Worm (Caenorhabditis elegans) whole organism, late embryonic: Measurements from ENCODE around the gene srab-11.

Source experiments
- F13H6.1 ChIP-seq: sonication (generic microtip); optimal IDR thresholded peaks from 2 replicates; lab custom pipeline; 2016; ENCODE audit warnings: missing genetic modification characterization, missing compliant biosample characterization
- ahr-1 ChIP-seq: sonication (generic microtip); optimal IDR thresholded peaks from 2 replicates; lab custom pipeline; 2016; ENCODE audit warnings: missing genetic modification characterization, missing compliant biosample characterization
- ama-1 ChIP-seq: fragments of 150-350 bp; optimal IDR thresholded peaks from 2 replicates; lab custom pipeline; 2014
- ceh-18 ChIP-seq: sonication (generic microtip); optimal IDR thresholded peaks from 2 replicates; lab custom pipeline; 2016; ENCODE audit warnings: missing genetic modification characterization, missing compliant biosample characterization
- ceh-19 ChIP-seq: fragments of 200-800 bp; sonication (Bioruptor generic); optimal IDR thresholded peaks from 2 replicates; lab custom pipeline; 2018; ENCODE audit warnings: mild to moderate bottlenecking, missing genetic modification characterization, missing compliant biosample characterization
- ceh-22 ChIP-seq: sonication (generic microtip); optimal IDR thresholded peaks from 2 replicates; lab custom pipeline; 2017; ENCODE audit warnings: missing biosample characterization, missing genetic modification characterization
- ceh-31 ChIP-seq: sonication (generic microtip); optimal IDR thresholded peaks from 2 replicates; lab custom pipeline; 2016; ENCODE audit warnings: missing genetic modification characterization, missing compliant biosample characterization
- dmd-4 ChIP-seq: sonication (generic microtip); optimal IDR thresholded peaks from 2 replicates; lab custom pipeline; 2016; ENCODE audit warnings: borderline replicate concordance, missing genetic modification characterization, missing compliant biosample characterization
- elt-4 ChIP-seq: sonication (generic microtip); optimal IDR thresholded peaks from 2 replicates; lab custom pipeline; 2016; ENCODE audit warnings: missing genetic modification characterization, missing compliant biosample characterization
- ets-4 ChIP-seq: sonication (generic microtip); optimal IDR thresholded peaks from 2 replicates; lab custom pipeline; 2016; ENCODE audit warnings: missing genetic modification characterization, missing compliant biosample characterization
- fax-1 ChIP-seq: sonication (generic microtip); optimal IDR thresholded peaks from 2 replicates; lab custom pipeline; 2016; ENCODE audit warnings: missing genotype, missing genetic modification characterization, missing compliant biosample characterization
- fkh-10 ChIP-seq: fragments of 150-350 bp; optimal IDR thresholded peaks from 2 replicates; lab custom pipeline; 2014; ENCODE audit warnings: missing biosample characterization, missing genetic modification reagents, missing genetic modification characterization
- gmeb-2 ChIP-seq: sonication (generic microtip); optimal IDR thresholded peaks from 2 replicates; lab custom pipeline; 2016; ENCODE audit warnings: missing genetic modification characterization, inconsistent platforms, missing compliant biosample characterization
- hlh-15 ChIP-seq: sonication (generic microtip); optimal IDR thresholded peaks from 2 replicates; lab custom pipeline; 2016; ENCODE audit warnings: missing genetic modification characterization, missing compliant biosample characterization
- hlh-30 ChIP-seq: sonication (generic microtip); optimal IDR thresholded peaks from 2 replicates; lab custom pipeline; 2017; ENCODE audit warnings: antibody characterized with exemption, missing genetic modification characterization, missing compliant biosample characterization; ENCODE audit not compliant: insufficient read depth
- hlh-6 ChIP-seq: sonication (generic microtip); optimal IDR thresholded peaks from 2 replicates; lab custom pipeline; 2016; ENCODE audit warnings: missing genotype, missing genetic modification characterization, missing compliant biosample characterization
- hlh-8 ChIP-seq: sonication (generic microtip); optimal IDR thresholded peaks from 2 replicates; lab custom pipeline; 2016; ENCODE audit warnings: missing genotype, missing genetic modification characterization, missing compliant biosample characterization
- lim-6 ChIP-seq: sonication (generic microtip); optimal IDR thresholded peaks from 2 replicates; lab custom pipeline; 2016; ENCODE audit warnings: missing genetic modification characterization, missing compliant biosample characterization
- lin-11 ChIP-seq: fragments of 200-800 bp; sonication (Bioruptor generic); optimal IDR thresholded peaks from 2 replicates; lab custom pipeline; 2018; ENCODE audit warnings: mild to moderate bottlenecking, missing genetic modification characterization, missing compliant biosample characterization
- mec-3 ChIP-seq: sonication (generic microtip); optimal IDR thresholded peaks from 2 replicates; lab custom pipeline; 2016; ENCODE audit warnings: borderline replicate concordance, missing genetic modification characterization, missing compliant biosample characterization
- nfya-1 ChIP-seq: sonication (generic microtip); optimal IDR thresholded peaks from 2 replicates; lab custom pipeline; 2017; ENCODE audit warnings: missing genetic modification characterization, mild to moderate bottlenecking, missing compliant biosample characterization, antibody characterized with exemption, moderate library complexity
- nhr-11 ChIP-seq: fragments of 150-350 bp; optimal IDR thresholded peaks from 2 replicates; lab custom pipeline; 2014; ENCODE audit warnings: missing biosample characterization, missing genetic modification characterization
- pat-9 ChIP-seq: fragments of 200-800 bp; sonication (Bioruptor generic); optimal IDR thresholded peaks from 2 replicates; lab custom pipeline; 2018; ENCODE audit warnings: mild to moderate bottlenecking, missing genetic modification characterization, moderate library complexity, missing compliant biosample characterization
- pax-1 ChIP-seq: fragments of 150-350 bp; optimal IDR thresholded peaks from 2 replicates; lab custom pipeline; 2014; ENCODE audit warnings: missing biosample characterization, missing genetic modification characterization
- pha-2 ChIP-seq: sonication (generic microtip); optimal IDR thresholded peaks from 2 replicates; lab custom pipeline; 2017; ENCODE audit warnings: mild to moderate bottlenecking, missing genetic modification characterization, missing compliant biosample characterization
- pha-4 ChIP-seq: fragments of 150-350 bp; optimal IDR thresholded peaks from 2 replicates; lab custom pipeline; 2018; ENCODE audit warnings: missing biosample characterization, missing genetic modification reagents, missing genetic modification characterization
- pros-1 ChIP-seq: fragments of 150-350 bp; optimal IDR thresholded peaks from 2 replicates; lab custom pipeline; 2014; ENCODE audit warnings: missing biosample characterization, missing genetic modification reagents, missing genetic modification characterization
- ref-2 ChIP-seq: sonication (generic microtip); optimal IDR thresholded peaks from 2 replicates; lab custom pipeline; 2016; ENCODE audit warnings: missing genetic modification characterization, missing compliant biosample characterization
- rnt-1 ChIP-seq: sonication (generic microtip); optimal IDR thresholded peaks from 2 replicates; lab custom pipeline; 2016; ENCODE audit warnings: missing genetic modification characterization, missing compliant biosample characterization
- sdc-2 ChIP-seq: sonication (generic microtip); optimal IDR thresholded peaks from 2 replicates; lab custom pipeline; 2016; ENCODE audit warnings: missing genotype, missing genetic modification characterization, missing compliant biosample characterization
- sox-4 ChIP-seq: sonication (generic microtip); optimal IDR thresholded peaks from 2 replicates; lab custom pipeline; 2017; ENCODE audit warnings: mild to moderate bottlenecking, missing genetic modification characterization, inconsistent platforms, missing compliant biosample characterization
- tbx-7 ChIP-seq: sonication (generic microtip); optimal IDR thresholded peaks from 2 replicates; lab custom pipeline; 2016; ENCODE audit warnings: missing genotype, missing genetic modification characterization, missing compliant biosample characterization
- ttx-3 ChIP-seq: sonication (generic microtip); optimal IDR thresholded peaks from 2 replicates; lab custom pipeline; 2016; ENCODE audit warnings: missing genetic modification reagents, missing genetic modification characterization, missing compliant biosample characterization
- unc-3 ChIP-seq, 2 experiments: fragments of 200-800 bp in 1 of 2; sonication (Bioruptor generic) in 1 of 2; sonication (generic microtip) in 1 of 2; conservative IDR thresholded peaks in 1 of 2; optimal IDR thresholded peaks in 1 of 2; 2 replicates each; pipeline versions ENCODE4 v1.3.6 to Lab custom; 2016 to 2022; ENCODE audit warnings: missing compliant biosample characterization in 2 of 2, missing genetic modification characterization in 2 of 2, missing genetic modification reagents in 1 of 2
- unc-42 ChIP-seq: sonication (generic microtip); optimal IDR thresholded peaks from 2 replicates; lab custom pipeline; 2016; ENCODE audit warnings: missing genotype, missing genetic modification characterization, missing compliant biosample characterization
- unc-86 ChIP-seq: sonication (generic microtip); optimal IDR thresholded peaks from 2 replicates; lab custom pipeline; 2016; ENCODE audit warnings: missing genetic modification characterization, missing compliant biosample characterization
- zip-5 ChIP-seq: sonication (generic microtip); optimal IDR thresholded peaks from 2 replicates; lab custom pipeline; 2016; ENCODE audit warnings: missing genetic modification characterization, missing compliant biosample characterization

Gene srab-11

DNA sequence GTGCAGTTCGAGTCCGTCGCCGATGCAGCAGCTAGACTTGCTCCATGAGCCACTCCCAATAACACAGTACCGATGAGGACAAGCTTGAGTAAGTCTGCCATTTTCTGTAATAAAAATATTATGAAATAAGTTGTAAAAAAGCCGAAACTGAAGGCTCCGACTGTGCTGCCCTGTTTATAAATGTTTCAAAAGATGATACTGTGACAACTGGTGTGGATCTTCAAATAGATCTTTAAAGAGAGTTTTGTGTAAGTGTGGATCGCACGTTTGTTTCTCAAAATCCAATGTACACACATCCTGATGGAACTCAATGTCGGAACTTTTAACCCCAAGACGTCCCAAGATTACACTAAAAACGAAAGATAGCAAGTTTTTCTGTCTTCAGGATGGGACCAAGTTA, 21.8 kb upstream of the srab-11 start, which contains the start of gene C36C5.15:
Gene C36C5.15, minus strand, starts transcription at position 101 of the 400 bp plus-strand sequence.
- TF ChIP-seq ref-2 (no peak), gmeb-2 (tag; lab: Kevin White, UChicago) (no peak), pros-1 (tag; lab: Kevin White, UChicago) (no peak), ahr-1 (tag; lab: Kevin White, UChicago) (no peak), unc-3 (GFP tag; conservative IDR thresholded peaks at IDR 0.05; lab: Robert Waterston, UW) (no peak), unc-3 (tag; optimal IDR thresholded peaks at IDR 0.05; lab: Kevin White, UChicago) (no peak), sdc-2 (no peak), sox-4 (tag; lab: Kevin White, UChicago) (no peak), ceh-18 (tag; lab: Kevin White, UChicago) (no peak)
- TF ChIP-seq, all 69 proteins: peak for 0

DNA sequence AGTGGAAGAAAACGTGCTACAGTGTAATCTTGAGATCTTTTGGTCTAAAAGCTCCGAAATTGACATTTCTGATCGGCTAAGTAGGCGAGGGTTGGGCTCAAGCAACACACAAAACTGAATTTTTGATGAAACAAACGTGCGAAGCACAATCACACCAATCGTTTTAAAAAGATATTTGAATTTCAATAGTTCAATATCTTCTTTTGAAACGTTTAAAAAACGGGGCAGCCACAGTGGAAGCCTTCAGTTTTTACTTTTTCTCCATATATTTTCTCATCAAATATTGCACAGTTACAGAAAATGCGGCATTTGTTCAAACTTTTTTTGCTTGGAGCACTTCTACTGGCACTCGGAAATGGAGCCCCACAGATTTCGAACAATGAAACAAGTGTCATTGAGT, 19.4 kb upstream of the srab-11 start, which contains the start of gene C36C5.4:
Gene C36C5.4, plus strand, starts transcription at position 301 of the 400 bp plus-strand sequence.
- TF ChIP-seq hlh-6 (tag; lab: Kevin White, UChicago) (no peak), lin-11 (tag; lab: Kevin White, UChicago) (no peak), ceh-18 (tag; lab: Kevin White, UChicago) (no peak), pros-1 (tag; lab: Kevin White, UChicago) (no peak), sdc-2 (no peak), rnt-1 (no peak), dmd-4 (tag; lab: Kevin White, UChicago) (no peak), zip-5 (no peak), nfya-1 (tag; lab: Kevin White, UChicago) (no peak)

DNA sequence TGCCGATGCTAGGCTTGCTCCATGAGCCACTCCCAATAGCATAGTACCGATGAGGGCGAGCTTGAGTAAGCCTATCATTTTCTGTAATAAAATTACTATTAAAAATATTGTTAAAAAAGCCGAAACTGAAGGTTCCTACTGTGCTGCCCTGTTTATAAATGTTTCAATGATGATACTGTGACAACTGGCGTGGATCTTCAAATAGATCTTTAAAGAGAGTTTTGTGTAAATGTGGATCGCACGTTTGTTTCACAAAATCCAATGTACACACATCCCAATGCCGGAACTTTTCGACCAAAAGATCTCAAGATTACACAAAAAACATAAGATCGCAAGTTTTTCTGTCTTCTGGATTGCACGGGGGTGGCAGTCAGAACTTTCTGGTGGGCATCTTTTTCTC, 18.6 kb upstream of the srab-11 start, which contains the start of gene C36C5.14:
Gene C36C5.14, minus strand, starts transcription at position 101 of the 400 bp plus-strand sequence.
- TF ChIP-seq ets-4, result no peak
- TF ChIP-seq pat-9, result no peak
- no peak for TF ChIP-seq unc-86
- TF ChIP-seq rnt-1, result no peak
- TF ChIP-seq ceh-22 (tag; lab: Kevin White, UChicago), result no peak
- no peak for TF ChIP-seq ceh-19 (GFP tag; lab: Kevin White, UChicago)
- TF ChIP-seq F13H6.1 (tag; lab: Kevin White, UChicago), result no peak
- TF ChIP-seq ama-1, result no peak
- TF ChIP-seq hlh-30, result no peak
- no peak for TF ChIP-seq pax-1 (tag; lab: Kevin White, UChicago)
- no peak for TF ChIP-seq pha-2 (tag; lab: Kevin White, UChicago)
- TF ChIP-seq ttx-3 (tag; lab: Kevin White, UChicago), result no peak
- no peak for TF ChIP-seq sox-4 (tag; lab: Kevin White, UChicago)
- TF ChIP-seq elt-4, result no peak
- TF ChIP-seq, all 69 proteins: peak for 0

DNA sequence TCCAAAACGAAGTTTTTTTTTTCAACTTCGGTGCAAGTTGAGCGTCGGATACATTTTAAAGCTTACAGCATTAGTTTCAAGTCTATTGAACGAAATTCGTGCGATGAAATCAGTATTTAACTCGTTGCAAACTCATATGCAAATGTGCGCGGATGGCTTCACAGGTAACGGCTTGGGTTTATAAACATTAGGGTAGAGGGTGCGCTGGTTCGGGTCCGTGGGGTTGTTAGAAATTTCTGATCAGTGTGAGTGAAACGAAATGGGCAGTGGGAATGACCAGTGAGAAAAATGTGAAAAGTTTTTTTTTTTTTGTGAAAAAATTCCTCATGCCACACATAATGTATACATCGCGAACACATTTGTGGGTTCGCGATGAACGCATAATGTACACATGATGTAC, 16.3 kb upstream of the srab-11 start:
- no peak for TF ChIP-seq tbx-7 (tag; lab: Kevin White, UChicago)
- no peak for TF ChIP-seq fax-1 (tag; lab: Kevin White, UChicago)
- TF ChIP-seq nhr-11 (tag; lab: Kevin White, UChicago), result no peak
- TF ChIP-seq pha-4, result no peak
- TF ChIP-seq fkh-10 (GFP tag; lab: Kevin White, UChicago), result no peak
- no peak for TF ChIP-seq lim-6 (tag; lab: Kevin White, UChicago)
- TF ChIP-seq gmeb-2 (tag; lab: Kevin White, UChicago), result no peak
- TF ChIP-seq ceh-31 (tag; lab: Kevin White, UChicago), result no peak
- no peak for TF ChIP-seq unc-42 (tag; lab: Kevin White, UChicago)
- no peak for TF ChIP-seq ttx-3 (tag; lab: Kevin White, UChicago)
- TF ChIP-seq hlh-8, result no peak
- TF ChIP-seq pha-2 (tag; lab: Kevin White, UChicago), result no peak
- no peak for TF ChIP-seq pax-1 (tag; lab: Kevin White, UChicago)
- no peak for TF ChIP-seq sox-4 (tag; lab: Kevin White, UChicago)
- TF ChIP-seq nfya-1 (tag; lab: Kevin White, UChicago), result no peak
- TF ChIP-seq mec-3, result no peak
- no peak for TF ChIP-seq hlh-15 (tag; lab: Kevin White, UChicago)
- TF ChIP-seq ceh-19 (GFP tag; lab: Kevin White, UChicago), result no peak
